Fruit fly (Drosophila melanogaster) whole organism, adult: ENCODE results near the gene spirit.
A peak's percentile ranks its signal among the peaks of the same experiment; 100 is the strongest.

ENCODE experiments used
- CG11617 ChIP-seq: fragments of 200-800 bp; sonication (Bioruptor generic); optimal IDR thresholded peaks from 2 replicates; lab custom pipeline; 2017; ENCODE audit warnings: mild to moderate bottlenecking, missing biosample characterization, missing genetic modification reagents, missing genetic modification characterization
- CG12768 ChIP-seq: fragments of 200-800 bp; sonication (Bioruptor generic); optimal IDR thresholded peaks from 2 replicates; lab custom pipeline; 2017; ENCODE audit warnings: missing biosample characterization, missing genetic modification characterization, mild to moderate bottlenecking, moderate library complexity, missing genetic modification reagents
- CG14711 ChIP-seq: fragments of 200-800 bp; sonication (Bioruptor generic); optimal IDR thresholded peaks from 2 replicates; lab custom pipeline; 2018; ENCODE audit warnings: missing biosample characterization, mild to moderate bottlenecking, missing genetic modification characterization, moderate library complexity
- CG1620 ChIP-seq: fragments of 200-800 bp; sonication (Bioruptor generic); optimal IDR thresholded peaks from 2 replicates; lab custom pipeline; 2016; ENCODE audit warnings: missing biosample characterization, missing genetic modification characterization
- CG33017 ChIP-seq: fragments of 200-800 bp; sonication (Bioruptor generic); optimal IDR thresholded peaks from 2 replicates; lab custom pipeline; 2018; ENCODE audit warnings: missing biosample characterization, mild to moderate bottlenecking, missing genetic modification characterization, moderate library complexity
- CG5204 ChIP-seq: fragments of 200-800 bp; sonication (Bioruptor generic); optimal IDR thresholded peaks from 2 replicates; lab custom pipeline; 2016; ENCODE audit warnings: missing biosample characterization, missing genetic modification characterization
- CG7045 ChIP-seq: fragments of 200-800 bp; sonication (Bioruptor generic); optimal IDR thresholded peaks from 2 replicates; lab custom pipeline; 2017; ENCODE audit warnings: missing biosample characterization, mild to moderate bottlenecking, missing genetic modification characterization
- CG7101 ChIP-seq: fragments of 200-800 bp; sonication (Bioruptor generic); optimal IDR thresholded peaks from 2 replicates; lab custom pipeline; 2018; ENCODE audit warnings: missing biosample characterization, mild to moderate bottlenecking, missing genetic modification characterization, moderate library complexity
- Clk ChIP-seq: fragments of 200-800 bp; sonication (Bioruptor generic); optimal IDR thresholded peaks from 2 replicates; lab custom pipeline; 2017; ENCODE audit warnings: missing biosample characterization, missing genetic modification characterization
- Crg-1 ChIP-seq: fragments of 200-800 bp; sonication (Bioruptor generic); optimal IDR thresholded peaks from 2 replicates; lab custom pipeline; 2016; ENCODE audit warnings: missing biosample characterization, missing genetic modification characterization
- Hr96 ChIP-seq: fragments of 200-800 bp; sonication (Bioruptor generic); optimal IDR thresholded peaks from 2 replicates; lab custom pipeline; 2016; ENCODE audit warnings: missing biosample characterization, missing genetic modification characterization
- Mnt ChIP-seq: fragments of 200-800 bp; sonication (Bioruptor generic); optimal IDR thresholded peaks from 2 replicates; lab custom pipeline; 2016; ENCODE audit warnings: missing biosample characterization, mild to moderate bottlenecking, missing genetic modification characterization
- bab1 ChIP-seq: fragments of 200-800 bp; sonication (Bioruptor generic); optimal IDR thresholded peaks from 3 replicates; lab custom pipeline; 2019; ENCODE audit warnings: missing biosample characterization, mild to moderate bottlenecking, missing genetic modification characterization, moderate library complexity
- cic ChIP-seq: fragments of 200-800 bp; sonication (Bioruptor generic); optimal IDR thresholded peaks from 2 replicates; lab custom pipeline; 2017; ENCODE audit warnings: missing biosample characterization, mild to moderate bottlenecking, missing genetic modification characterization, moderate library complexity
- cnc ChIP-seq, 2 experiments: fragments of >200 bp; optimal IDR thresholded peaks; 2 replicates each; lab custom pipeline; 2017
- kay ChIP-seq: fragments of 200-800 bp; sonication (Bioruptor generic); peaks from one replicate; lab custom pipeline; 2016; ENCODE audit warnings: missing biosample characterization, missing genetic modification characterization, borderline replicate concordance
- ovo ChIP-seq: fragments of 200-800 bp; sonication (Bioruptor generic); optimal IDR thresholded peaks from 2 replicates; lab custom pipeline; 2016; ENCODE audit warnings: missing biosample characterization, missing genetic modification characterization
- pad ChIP-seq: fragments of 200-800 bp; sonication (Bioruptor generic); optimal IDR thresholded peaks from 3 replicates; lab custom pipeline; 2017; ENCODE audit warnings: missing biosample characterization, missing genetic modification characterization, mild to moderate bottlenecking, moderate library complexity, missing genetic modification reagents
- tj ChIP-seq: fragments of 200-800 bp; sonication (Bioruptor generic); optimal IDR thresholded peaks from 3 replicates; lab custom pipeline; 2017; ENCODE audit warnings: missing biosample characterization, mild to moderate bottlenecking, missing genetic modification characterization, moderate library complexity
- toe ChIP-seq: fragments of 200-800 bp; sonication (Bioruptor generic); optimal IDR thresholded peaks from 2 replicates; lab custom pipeline; 2016; ENCODE audit warnings: missing biosample characterization, missing genetic modification characterization

spirit gene

dm6 chrX:8579097-8579496 lies 5.7 kb upstream of the spirit start:
- no peak for TF ChIP-seq CG14711 (tag; lab: Kevin White, UChicago)
- TF ChIP-seq pad (GFP tag; lab: Kevin White, UChicago), result no peak
- TF ChIP-seq CG12768 (GFP tag; lab: Kevin White, UChicago), result no peak
- no peak for TF ChIP-seq cic (GFP tag; lab: Kevin White, UChicago)
- TF ChIP-seq CG7101, result no peak
- no peak for TF ChIP-seq CG33017 (tag; lab: Kevin White, UChicago)
- no peak for TF ChIP-seq CG7045 (GFP tag; lab: Kevin White, UChicago)
- no peak for TF ChIP-seq Hr96
- no peak for TF ChIP-seq Mnt (GFP tag; lab: Kevin White, UChicago)
- TF ChIP-seq CG5204 (GFP tag; lab: Kevin White, UChicago), result no peak
- TF ChIP-seq Clk (GFP tag; lab: Kevin White, UChicago), result no peak
- TF ChIP-seq CG11617, result no peak
- no peak for TF ChIP-seq tj (GFP tag; lab: Kevin White, UChicago)
- no peak for TF ChIP-seq CG1620 (GFP tag; lab: Kevin White, UChicago)

- no peak for TF ChIP-seq cic (GFP tag; lab: Kevin White, UChicago)
- TF ChIP-seq tj (GFP tag; lab: Kevin White, UChicago), result no peak
- TF ChIP-seq CG14711 (tag; lab: Kevin White, UChicago), result no peak
- no peak for TF ChIP-seq CG7045 (GFP tag; lab: Kevin White, UChicago)
- no peak for TF ChIP-seq cnc (optimal IDR thresholded peaks at IDR 0.05; lab: Kevin White, UChicago)
- TF ChIP-seq kay (GFP tag; lab: Kevin White, UChicago), result no peak
- TF ChIP-seq CG11617, result no peak
- no peak for TF ChIP-seq CG5204 (GFP tag; lab: Kevin White, UChicago)
- no peak for TF ChIP-seq bab1 (GFP tag; lab: Kevin White, UChicago)
- no peak for TF ChIP-seq CG7101
- TF ChIP-seq CG12768 (GFP tag; lab: Kevin White, UChicago), result no peak
- TF ChIP-seq pad (GFP tag; lab: Kevin White, UChicago), result no peak
Measured at dm6 chrX:8576675-8577074, 3.3 kb upstream of the spirit start.

- TF ChIP-seq kay (GFP tag; lab: Kevin White, UChicago) (peak; percentile 93), toe (GFP tag; lab: Kevin White, UChicago) (peak; percentile 10), ovo (peak; percentile 26), CG11617 (peak; percentile 52), Clk (GFP tag; lab: Kevin White, UChicago) (peak; percentile 44), Hr96 (no peak), CG7101 (peak; percentile 82), cnc (optimal IDR thresholded peaks at IDR 0.05; lab: Kevin White, UChicago) (no peak), CG14711 (tag; lab: Kevin White, UChicago) (peak; percentile 71), Mnt (GFP tag; lab: Kevin White, UChicago) (peak; percentile 14), CG1620 (GFP tag; lab: Kevin White, UChicago) (peak; percentile 25), bab1 (GFP tag; lab: Kevin White, UChicago) (peak; percentile 67), Crg-1 (GFP tag; lab: Kevin White, UChicago) (no peak), CG33017 (tag; lab: Kevin White, UChicago) (peak; percentile 71), CG12768 (GFP tag; lab: Kevin White, UChicago) (no peak), CG5204 (GFP tag; lab: Kevin White, UChicago) (peak; percentile 43), cic (GFP tag; lab: Kevin White, UChicago) (no peak), tj (GFP tag; lab: Kevin White, UChicago) (peak; percentile 35), pad (GFP tag; lab: Kevin White, UChicago) (peak; percentile 32), CG7045 (GFP tag; lab: Kevin White, UChicago) (no peak)
Measured at dm6 chrX:8574672-8575350, 1.4 kb upstream of the spirit start.

dm6 chrX:8573744-8574484 lies 521 bp upstream of the spirit start, which contains the start of gene CG12065:
Gene CG12065 (plus strand): TSS chrX:8574306.
- TF ChIP-seq CG33017 (tag; lab: Kevin White, UChicago) (peak; percentile 10), toe (GFP tag; lab: Kevin White, UChicago) (no peak), CG5204 (GFP tag; lab: Kevin White, UChicago) (no peak), CG12768 (GFP tag; lab: Kevin White, UChicago) (peak; percentile 23), tj (GFP tag; lab: Kevin White, UChicago) (no peak), Mnt (GFP tag; lab: Kevin White, UChicago) (peak; percentile 39), CG7101 (no peak), cnc (optimal IDR thresholded peaks at IDR 0.05; lab: Kevin White, UChicago) (peak in 1 of 2 experiments; percentile 31), Hr96 (no peak), ovo (no peak), Clk (GFP tag; lab: Kevin White, UChicago) (no peak), pad (GFP tag; lab: Kevin White, UChicago) (no peak), kay (GFP tag; lab: Kevin White, UChicago) (no peak), CG14711 (tag; lab: Kevin White, UChicago) (peak; percentile 12), CG7045 (GFP tag; lab: Kevin White, UChicago) (no peak), Crg-1 (GFP tag; lab: Kevin White, UChicago) (no peak), cic (GFP tag; lab: Kevin White, UChicago) (peak; percentile 52), bab1 (GFP tag; lab: Kevin White, UChicago) (peak; percentile 87), CG11617 (no peak), CG1620 (GFP tag; lab: Kevin White, UChicago) (peak; percentile 16)

dm6 chrX:8571936-8572335 lies 1.5 kb downstream of the spirit start:
- TF ChIP-seq Clk (GFP tag; lab: Kevin White, UChicago) (no peak), CG33017 (tag; lab: Kevin White, UChicago) (no peak), CG11617 (no peak), kay (GFP tag; lab: Kevin White, UChicago) (no peak)
